Worm (Caenorhabditis elegans): ENCODE results near the gene ugt-49.

Gene ugt-49

DNA sequence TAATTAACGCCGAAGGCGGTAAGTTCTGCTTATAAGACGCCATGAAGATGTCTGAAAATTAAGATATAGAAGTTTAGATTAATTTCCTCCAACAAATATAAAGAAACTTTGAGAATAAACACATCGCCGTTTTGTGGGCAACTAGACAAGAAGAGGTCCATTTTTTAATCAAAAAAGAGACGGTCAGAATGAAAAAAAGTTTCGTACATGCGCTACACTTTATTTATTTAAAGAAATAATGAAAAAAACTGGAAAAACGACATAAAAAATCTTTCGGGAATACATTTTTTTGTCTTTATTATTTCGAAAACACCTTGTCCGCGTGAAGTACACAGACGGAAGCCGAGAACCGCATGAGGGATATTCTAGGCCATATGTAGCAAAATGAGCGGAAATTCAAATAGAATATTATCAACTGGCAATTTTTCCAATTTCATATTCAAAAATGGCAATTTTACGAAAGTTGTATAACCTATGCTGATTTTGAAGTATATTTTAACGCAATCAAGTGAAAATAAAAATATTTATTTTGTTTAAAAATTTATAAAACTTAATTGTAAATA is 16.3 kb upstream of the ugt-49 start, which contains the start of gene sluh-7:
TSS of gene sluh-7 (minus strand) at position 51 of the 563 bp plus-strand sequence.
- TF ChIP-seq drap-1 (GFP tag; optimal IDR thresholded peaks at IDR 0.05) (no peak), bed-3 (GFP tag; optimal IDR thresholded peaks at IDR 0.05) (no peak), ces-1 (GFP tag; optimal IDR thresholded peaks at IDR 0.05) (peak; percentile 55), ham-2 (GFP tag; optimal IDR thresholded peaks at IDR 0.05) (no peak), pha-4 (tag; optimal IDR thresholded peaks at IDR 0.05) (peak; percentile 49), zip-8 (tag; optimal IDR thresholded peaks at IDR 0.05) (no peak), elt-1 (tag; optimal IDR thresholded peaks at IDR 0.05; ENCODE audit: borderline replicate concordance, insufficient read depth) (no peak), lin-13 (tag; optimal IDR thresholded peaks at IDR 0.05) (peak; percentile 29), mep-1 (tag; optimal IDR thresholded peaks at IDR 0.05) (peak; percentile 22), flh-1 (GFP tag; optimal IDR thresholded peaks at IDR 0.05) (no peak), tbx-8 (GFP tag; optimal IDR thresholded peaks at IDR 0.05) (no peak), blmp-1 (tag; optimal IDR thresholded peaks at IDR 0.05) (no peak), M03D4.4 (tag; optimal IDR thresholded peaks at IDR 0.05) (no peak), nhr-28 (tag; optimal IDR thresholded peaks at IDR 0.05) (no peak), ceh-43 (GFP tag; optimal IDR thresholded peaks at IDR 0.05) (no peak), hlh-1 (tag; optimal IDR thresholded peaks at IDR 0.05) (peak; percentile 1), ceh-39 (tag; optimal IDR thresholded peaks at IDR 0.05) (peak; percentile 42), nhr-76 (tag; optimal IDR thresholded peaks at IDR 0.05) (no peak), mls-2 (tag; optimal IDR thresholded peaks at IDR 0.05) (no peak), ceh-83 (GFP tag; optimal IDR thresholded peaks at IDR 0.05) (peak; percentile 5), mab-5 (tag; optimal IDR thresholded peaks at IDR 0.05) (no peak), nhr-237 (tag; optimal IDR thresholded peaks at IDR 0.05) (peak; percentile 62), sptf-1 (tag; optimal IDR thresholded peaks at IDR 0.05) (peak; percentile 66), ztf-11 (tag; optimal IDR thresholded peaks at IDR 0.05) (no peak), snpc-4 (tag; optimal IDR thresholded peaks at IDR 0.05) (no peak), cnd-1 (tag; optimal IDR thresholded peaks at IDR 0.05) (no peak), elt-3 (tag; optimal IDR thresholded peaks at IDR 0.05) (no peak), unc-120 (tag; optimal IDR thresholded peaks at IDR 0.05; ENCODE audit: poor library complexity, severe bottlenecking) (peak; percentile 44), lin-32 (GFP tag; optimal IDR thresholded peaks at IDR 0.05) (no peak), unc-62 (GFP tag; optimal IDR thresholded peaks at IDR 0.05) (no peak), sem-2 (GFP tag; optimal IDR thresholded peaks at IDR 0.05) (no peak), nhr-2 (tag; optimal IDR thresholded peaks at IDR 0.05) (no peak), nhr-12 (tag; optimal IDR thresholded peaks at IDR 0.05) (no peak), unc-39 (tag; optimal IDR thresholded peaks at IDR 0.05) (no peak), lsy-2 (tag; optimal IDR thresholded peaks at IDR 0.05) (peak; percentile 72)

- TF ChIP-seq unc-120 (tag; optimal IDR thresholded peaks at IDR 0.05; ENCODE audit: poor library complexity, severe bottlenecking) (no peak), ceh-43 (GFP tag; optimal IDR thresholded peaks at IDR 0.05) (no peak), nhr-12 (tag; optimal IDR thresholded peaks at IDR 0.05) (no peak), cnd-1 (tag; optimal IDR thresholded peaks at IDR 0.05) (no peak), nhr-2 (tag; optimal IDR thresholded peaks at IDR 0.05) (no peak), lin-13 (tag; optimal IDR thresholded peaks at IDR 0.05) (no peak), elt-3 (tag; optimal IDR thresholded peaks at IDR 0.05) (no peak), mab-5 (tag; optimal IDR thresholded peaks at IDR 0.05) (no peak), nhr-237 (tag; optimal IDR thresholded peaks at IDR 0.05) (no peak), bed-3 (GFP tag; optimal IDR thresholded peaks at IDR 0.05) (no peak), mep-1 (tag; optimal IDR thresholded peaks at IDR 0.05) (no peak), ces-1 (GFP tag; optimal IDR thresholded peaks at IDR 0.05) (no peak)
Observed at ce11 chrV:10357467-10357953, 14.6 kb upstream of the ugt-49 start, which contains the start of gene ceeh-2. TSS of gene ceeh-2 (minus strand) at chrV:10357903.

DNA sequence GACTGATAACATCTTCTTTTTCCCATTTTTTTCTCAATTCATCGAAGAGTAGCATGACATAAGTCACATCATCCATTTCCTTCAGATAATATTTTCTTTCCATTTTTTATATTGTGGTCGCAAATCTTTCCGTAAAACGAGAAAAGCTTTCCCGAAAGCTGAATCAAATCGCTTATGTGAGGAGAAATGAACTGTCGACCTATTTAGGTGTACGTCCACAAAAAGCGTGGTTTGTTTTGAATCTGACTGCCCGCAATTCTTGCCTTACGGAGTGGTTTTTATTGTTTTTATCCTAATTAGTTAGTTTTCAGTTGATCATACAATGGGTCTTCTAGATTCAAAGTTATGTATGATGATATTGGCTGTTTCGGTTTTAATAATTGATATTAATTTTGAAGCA is 13.9 kb upstream of the ugt-49 start, which contains the start of gene ttll-15:
TSS of gene ttll-15 (plus strand) at position 301 of the 400 bp plus-strand sequence.
- no peak for TF ChIP-seq pha-4 (tag; optimal IDR thresholded peaks at IDR 0.05)
- TF ChIP-seq ham-2 (GFP tag; optimal IDR thresholded peaks at IDR 0.05): no peak
- no peak for TF ChIP-seq blmp-1 (tag; optimal IDR thresholded peaks at IDR 0.05)
- no peak for TF ChIP-seq mep-1 (tag; optimal IDR thresholded peaks at IDR 0.05)
- TF ChIP-seq ceh-39 (tag; optimal IDR thresholded peaks at IDR 0.05): no peak
- no peak for TF ChIP-seq lsy-2 (tag; optimal IDR thresholded peaks at IDR 0.05)
- no peak for TF ChIP-seq tbx-8 (GFP tag; optimal IDR thresholded peaks at IDR 0.05)
- no peak for TF ChIP-seq bed-3 (GFP tag; optimal IDR thresholded peaks at IDR 0.05)
- no peak for TF ChIP-seq mls-2 (tag; optimal IDR thresholded peaks at IDR 0.05)
- TF ChIP-seq lin-32 (GFP tag; optimal IDR thresholded peaks at IDR 0.05): no peak
- TF ChIP-seq elt-1 (tag; optimal IDR thresholded peaks at IDR 0.05; ENCODE audit: borderline replicate concordance, insufficient read depth): no peak
- TF ChIP-seq drap-1 (GFP tag; optimal IDR thresholded peaks at IDR 0.05): no peak
- no peak for TF ChIP-seq nhr-12 (tag; optimal IDR thresholded peaks at IDR 0.05)

Measured in whole organism, mixed stage, embryonic.